Worm (Caenorhabditis elegans) whole organism, mixed stage, embryonic: Measurements from ENCODE around the gene ard-1.
A peak's percentile ranks its signal among the peaks of the same experiment; 100 is the strongest.

Experiments
- lsy-2 ChIP-seq: fragments of 150-350 bp; optimal IDR thresholded peaks from 2 replicates; lab custom pipeline; 2014; ENCODE audit warnings: missing biosample characterization, missing genetic modification characterization
- unc-39 ChIP-seq: fragments of 150-350 bp; optimal IDR thresholded peaks from 2 replicates; lab custom pipeline; 2014; ENCODE audit warnings: missing biosample characterization, missing genetic modification characterization

- TF ChIP-seq unc-39 (tag; lab: Kevin White, UChicago) (no peak), lsy-2 (peak; percentile 87)
These were observed 12.1 kb upstream of the ard-1 start, which contains the start of the genes imp-2 and enpl-1 for ce11 chrIV:11118837-11119491.
